Fruit fly (Drosophila melanogaster) whole organism, embryonic: ENCODE data around the gene Mdh2.
A peak's percentile ranks its signal among the peaks of the same experiment; 100 is the strongest.

ENCODE experiments used
- Adf1 ChIP-seq: fragments of 200-800 bp; sonication (Bioruptor generic); IDR thresholded peaks from 2 replicates; pipeline ENCODE4 v1.3.6; 2022; ENCODE audit warnings: missing biosample characterization, missing genetic modification characterization
- Bgb ChIP-seq: fragments of 200-800 bp; sonication (Bioruptor generic); IDR thresholded peaks from 2 replicates; pipeline ENCODE4 v1.3.6; 2022; ENCODE audit warnings: missing biosample characterization, missing genetic modification characterization; ENCODE audit not compliant: partially characterized antibody
- C15 ChIP-seq: fragments of 200-800 bp; sonication (Bioruptor generic); IDR thresholded peaks from 3 replicates; pipeline ENCODE4 v1.3.6; 2022; ENCODE audit warnings: missing biosample characterization, missing genetic modification characterization
- CG10462 ChIP-seq: fragments of 200-800 bp; sonication (Bioruptor generic); optimal IDR thresholded peaks from 2 replicates; lab custom pipeline; 2016; ENCODE audit warnings: missing biosample characterization, missing genetic modification characterization
- CG12104 ChIP-seq: fragments of 200-800 bp; sonication (Bioruptor generic); optimal IDR thresholded peaks from 3 replicates; lab custom pipeline; 2016; ENCODE audit warnings: missing biosample characterization, missing genetic modification characterization
- CG12219 ChIP-seq: fragments of 200-800 bp; sonication (Bioruptor generic); optimal IDR thresholded peaks from 3 replicates; lab custom pipeline; 2018; ENCODE audit warnings: missing biosample characterization, mild to moderate bottlenecking, missing genetic modification characterization
- CG12659 ChIP-seq: fragments of 200-800 bp; sonication (Bioruptor generic); optimal IDR thresholded peaks from 3 replicates; lab custom pipeline; 2017; ENCODE audit warnings: mild to moderate bottlenecking, missing biosample characterization, missing genetic modification reagents, missing genetic modification characterization
- CG14965 ChIP-seq: fragments of 200-800 bp; sonication (Bioruptor generic); optimal IDR thresholded peaks from 2 replicates; lab custom pipeline; 2016; ENCODE audit warnings: missing biosample characterization, missing genetic modification characterization, borderline replicate concordance
- CG16863 ChIP-seq: fragments of 200-800 bp; sonication (Bioruptor generic); optimal IDR thresholded peaks from 3 replicates; lab custom pipeline; 2016; ENCODE audit warnings: missing biosample characterization, missing genetic modification characterization
- CG2875 ChIP-seq: fragments of 200-800 bp; sonication (Bioruptor generic); optimal IDR thresholded peaks from 2 replicates; lab custom pipeline; 2017; ENCODE audit warnings: missing biosample characterization, mild to moderate bottlenecking, missing genetic modification characterization, missing genetic modification reagents
- CG3838 ChIP-seq: fragments of 200-800 bp; sonication (Bioruptor generic); optimal IDR thresholded peaks from 3 replicates; lab custom pipeline; 2016; ENCODE audit warnings: missing biosample characterization, missing genetic modification characterization
- CG42726 ChIP-seq: fragments of 200-800 bp; sonication (Bioruptor generic); IDR thresholded peaks from 2 replicates; pipeline ENCODE4 v1.3.6; 2022; ENCODE audit warnings: missing biosample characterization, missing genetic modification characterization; ENCODE audit not compliant: partially characterized antibody
- CG4360 ChIP-seq: fragments of 200-800 bp; sonication (Bioruptor generic); IDR thresholded peaks from 2 replicates; pipeline ENCODE4 v1.3.6; 2022; ENCODE audit warnings: missing biosample characterization, missing genetic modification characterization
- CG4424 ChIP-seq: fragments of 200-800 bp; sonication (Bioruptor generic); optimal IDR thresholded peaks from 3 replicates; lab custom pipeline; 2016; ENCODE audit warnings: missing biosample characterization, missing genetic modification characterization
- CG7745 ChIP-seq: fragments of 200-800 bp; sonication (Bioruptor generic); optimal IDR thresholded peaks from 2 replicates; lab custom pipeline; 2018; ENCODE audit warnings: missing biosample characterization, mild to moderate bottlenecking, missing genetic modification characterization, moderate library complexity
- CG7786 ChIP-seq: fragments of 200-800 bp; sonication (Bioruptor generic); optimal IDR thresholded peaks from 2 replicates; lab custom pipeline; 2016; ENCODE audit warnings: missing biosample characterization, missing genetic modification characterization
- CG9817 ChIP-seq: fragments of 200-800 bp; sonication (Bioruptor generic); optimal IDR thresholded peaks from 2 replicates; lab custom pipeline; 2018; ENCODE audit warnings: missing biosample characterization, mild to moderate bottlenecking, missing genetic modification characterization, moderate library complexity
- Deaf1 ChIP-seq: fragments of 200-800 bp; optimal IDR thresholded peaks from 3 replicates; lab custom pipeline; 2019; ENCODE audit warnings: missing biosample characterization, mild to moderate bottlenecking, missing genetic modification characterization, moderate library complexity
- Dll ChIP-seq: fragments of 200-800 bp; sonication (Bioruptor generic); IDR thresholded peaks from 4 replicates; pipeline ENCODE4 v1.3.6; 2022; ENCODE audit warnings: missing biosample characterization, missing genetic modification characterization; ENCODE audit not compliant: partially characterized antibody
- Doc3 ChIP-seq: fragments of 200-800 bp; sonication (Bioruptor generic); IDR thresholded peaks from 3 replicates; pipeline ENCODE4 v1.3.6; 2022; ENCODE audit warnings: missing biosample characterization, missing genetic modification characterization; ENCODE audit not compliant: partially characterized antibody
- HLH4C ChIP-seq: fragments of 200-800 bp; sonication (Bioruptor generic); IDR thresholded peaks from 3 replicates; pipeline ENCODE4 v1.3.6; 2022; ENCODE audit warnings: missing biosample characterization, missing genetic modification characterization; ENCODE audit not compliant: partially characterized antibody
- MBD-R2 ChIP-seq: fragments of 200-800 bp; sonication (Bioruptor generic); IDR thresholded peaks from 2 replicates; pipeline ENCODE4 v1.3.6; 2022; ENCODE audit warnings: missing biosample characterization, missing genetic modification characterization
- Neu2 ChIP-seq: fragments of 200-800 bp; sonication (Bioruptor generic); optimal IDR thresholded peaks from 3 replicates; lab custom pipeline; 2016; ENCODE audit warnings: missing biosample characterization, missing genetic modification characterization, borderline replicate concordance
- Stat92E ChIP-seq, 3 experiments: fragments of >200 bp in 2 of 3; fragments of 200-800 bp in 1 of 3; sonication (Bioruptor generic) in 1 of 3; optimal IDR thresholded peaks; 2 replicates each; lab custom pipeline; 2017 to 2019; ENCODE audit warnings: missing biosample characterization in 3 of 3, missing genetic modification characterization in 3 of 3, mild to moderate bottlenecking in 1 of 3, moderate library complexity in 1 of 3
- Xbp1 ChIP-seq: fragments of 200-800 bp; sonication (Bioruptor generic); optimal IDR thresholded peaks from 3 replicates; lab custom pipeline; 2016; ENCODE audit warnings: missing biosample characterization, mild to moderate bottlenecking, missing genetic modification characterization
- ab ChIP-seq: fragments of 200-800 bp; sonication (Bioruptor generic); optimal IDR thresholded peaks from 2 replicates; lab custom pipeline; 2016; ENCODE audit warnings: missing biosample characterization, missing genetic modification characterization
- ap ChIP-seq: fragments of 200-800 bp; sonication (Bioruptor generic); IDR thresholded peaks from 2 replicates; pipeline ENCODE4 v1.3.6; 2022; ENCODE audit warnings: missing biosample characterization, missing genetic modification characterization
- dm ChIP-seq: fragments of 200-800 bp; sonication (Bioruptor generic); optimal IDR thresholded peaks from 3 replicates; lab custom pipeline; 2016; ENCODE audit warnings: missing biosample characterization, missing genetic modification characterization
- exex ChIP-seq: fragments of 200-800 bp; sonication (Bioruptor generic); optimal IDR thresholded peaks from 4 replicates; lab custom pipeline; 2018; ENCODE audit warnings: missing biosample characterization, mild to moderate bottlenecking, missing genetic modification characterization, moderate library complexity
- fd96Cb ChIP-seq: fragments of 200-800 bp; sonication (Bioruptor generic); optimal IDR thresholded peaks from 2 replicates; lab custom pipeline; 2018; ENCODE audit warnings: missing biosample characterization, mild to moderate bottlenecking, missing genetic modification characterization, moderate library complexity
- gro ChIP-seq: fragments of 200-800 bp; sonication (Bioruptor generic); optimal IDR thresholded peaks from 2 replicates; lab custom pipeline; 2016; ENCODE audit warnings: missing biosample characterization, missing genetic modification characterization
- gt ChIP-seq: fragments of 200-800 bp; sonication (Bioruptor generic); IDR thresholded peaks from 2 replicates; pipeline ENCODE4 v1.3.6; 2022; ENCODE audit warnings: missing biosample characterization, missing genetic modification characterization
- hth ChIP-seq: fragments of >200 bp; optimal IDR thresholded peaks from 2 replicates; lab custom pipeline; 2017; ENCODE audit warnings: inconsistent platforms
- lmd ChIP-seq: fragments of 200-800 bp; sonication (Bioruptor generic); IDR thresholded peaks from 2 replicates; pipeline ENCODE4 v1.3.6; 2022; ENCODE audit warnings: missing biosample characterization, missing genetic modification characterization
- nerfin-1 ChIP-seq: fragments of 200-800 bp; sonication (Bioruptor generic); optimal IDR thresholded peaks from 3 replicates; lab custom pipeline; 2019; ENCODE audit warnings: missing biosample characterization, mild to moderate bottlenecking, missing genetic modification characterization, moderate library complexity
- p53 ChIP-seq: fragments of 200-800 bp; sonication (Bioruptor generic); optimal IDR thresholded peaks from 2 replicates; lab custom pipeline; 2016; ENCODE audit warnings: missing biosample characterization, missing genetic modification characterization
- peb ChIP-seq: fragments of 200-800 bp; sonication (Bioruptor generic); IDR thresholded peaks from 2 replicates; pipeline ENCODE4 v1.3.6; 2022; ENCODE audit warnings: missing biosample characterization, missing genetic modification characterization
- prd ChIP-seq, 3 experiments: fragments of >200 bp in 2 of 3; fragments of 200-800 bp in 1 of 3; sonication (Bioruptor generic) in 1 of 3; optimal IDR thresholded peaks in 2 of 3; IDR thresholded peaks in 1 of 3; 2 replicates in 2 of 3; 3 replicates in 1 of 3; pipeline versions ENCODE4 v1.3.6 to Lab custom; 2017 to 2022; ENCODE audit warnings: missing biosample characterization in 1 of 3, missing genetic modification characterization in 1 of 3
- ro ChIP-seq: fragments of 200-800 bp; sonication (Bioruptor generic); IDR thresholded peaks from 2 replicates; pipeline ENCODE4 v1.3.6; 2022; ENCODE audit warnings: missing biosample characterization, missing genetic modification characterization
- seq ChIP-seq: fragments of 200-800 bp; sonication (Bioruptor generic); IDR thresholded peaks from 2 replicates; pipeline ENCODE4 v1.3.6; 2022; ENCODE audit warnings: missing biosample characterization, missing genetic modification characterization
- sisA ChIP-seq: fragments of 200-800 bp; sonication (Bioruptor generic); IDR thresholded peaks from 2 replicates; pipeline ENCODE4 v1.3.6; 2022; ENCODE audit warnings: missing biosample characterization, missing genetic modification characterization
- slp2 ChIP-seq: fragments of 200-800 bp; sonication (Bioruptor generic); optimal IDR thresholded peaks from 2 replicates; lab custom pipeline; 2016; ENCODE audit warnings: missing biosample characterization, missing genetic modification characterization
- stc ChIP-seq: fragments of 200-800 bp; sonication (Bioruptor generic); IDR thresholded peaks from 2 replicates; pipeline ENCODE4 v1.3.6; 2022; ENCODE audit warnings: missing biosample characterization, missing genetic modification characterization
- tin ChIP-seq: fragments of 200-800 bp; sonication (Bioruptor generic); optimal IDR thresholded peaks from 3 replicates; lab custom pipeline; 2016; ENCODE audit warnings: missing biosample characterization, missing genetic modification characterization
- unpg ChIP-seq: fragments of 200-800 bp; sonication (Bioruptor generic); optimal IDR thresholded peaks from 3 replicates; lab custom pipeline; 2018; ENCODE audit warnings: missing biosample characterization, mild to moderate bottlenecking, missing genetic modification characterization, moderate library complexity
- vnd ChIP-seq: fragments of 200-800 bp; sonication (Bioruptor generic); IDR thresholded peaks from 3 replicates; pipeline ENCODE4 v1.3.6; 2022; ENCODE audit warnings: missing biosample characterization, missing genetic modification characterization; ENCODE audit not compliant: partially characterized antibody
- yki ChIP-seq: fragments of >200 bp; optimal IDR thresholded peaks from 3 replicates; lab custom pipeline; 2018

Gene Mdh2

DNA sequence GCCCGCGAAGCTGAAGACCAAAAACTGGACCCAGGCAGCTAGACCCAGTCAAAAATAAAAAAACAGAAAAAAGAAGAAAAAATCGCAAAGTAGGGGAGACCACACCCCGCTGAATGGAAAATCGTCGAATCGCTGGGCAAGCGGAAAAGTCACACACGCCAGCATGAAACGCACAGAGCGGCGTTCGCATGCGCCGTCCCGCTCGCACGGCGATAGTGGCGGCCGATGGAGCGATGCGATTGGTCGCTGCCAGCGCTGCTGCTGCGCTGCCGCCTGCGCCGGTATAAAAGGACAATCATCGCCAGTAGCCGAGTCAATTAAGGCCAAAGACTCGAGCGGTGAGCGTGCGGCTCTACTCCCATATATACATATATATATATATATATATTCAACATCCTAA lies 9.7 kb downstream of the Mdh2 start, which contains the start of gene repo (continued):
- TF ChIP-seq prd (optimal IDR thresholded peaks at IDR 0.05; lab: Kevin White, UChicago) (no peak), prd (GFP tag; IDR thresholded peaks at IDR 0.05; lab: Robert Waterston, UW) (no peak), tin (GFP tag; lab: Kevin White, UChicago) (no peak), nerfin-1 (tag; lab: Kevin White, UChicago) (peak; percentile 43), CG2875 (GFP tag; lab: Kevin White, UChicago) (no peak), CG10462 (no peak), lmd (GFP tag; lab: Robert Waterston, UW) (no peak), CG4360 (GFP tag; lab: Robert Waterston, UW) (no peak), CG3838 (GFP tag; lab: Kevin White, UChicago) (no peak), gt (GFP tag; lab: Robert Waterston, UW) (no peak), Adf1 (GFP tag; lab: Robert Waterston, UW) (peak; percentile 89), seq (GFP tag; lab: Robert Waterston, UW) (no peak), dm (GFP tag; lab: Kevin White, UChicago) (no peak), fd96Cb (tag; lab: Kevin White, UChicago) (no peak)

DNA sequence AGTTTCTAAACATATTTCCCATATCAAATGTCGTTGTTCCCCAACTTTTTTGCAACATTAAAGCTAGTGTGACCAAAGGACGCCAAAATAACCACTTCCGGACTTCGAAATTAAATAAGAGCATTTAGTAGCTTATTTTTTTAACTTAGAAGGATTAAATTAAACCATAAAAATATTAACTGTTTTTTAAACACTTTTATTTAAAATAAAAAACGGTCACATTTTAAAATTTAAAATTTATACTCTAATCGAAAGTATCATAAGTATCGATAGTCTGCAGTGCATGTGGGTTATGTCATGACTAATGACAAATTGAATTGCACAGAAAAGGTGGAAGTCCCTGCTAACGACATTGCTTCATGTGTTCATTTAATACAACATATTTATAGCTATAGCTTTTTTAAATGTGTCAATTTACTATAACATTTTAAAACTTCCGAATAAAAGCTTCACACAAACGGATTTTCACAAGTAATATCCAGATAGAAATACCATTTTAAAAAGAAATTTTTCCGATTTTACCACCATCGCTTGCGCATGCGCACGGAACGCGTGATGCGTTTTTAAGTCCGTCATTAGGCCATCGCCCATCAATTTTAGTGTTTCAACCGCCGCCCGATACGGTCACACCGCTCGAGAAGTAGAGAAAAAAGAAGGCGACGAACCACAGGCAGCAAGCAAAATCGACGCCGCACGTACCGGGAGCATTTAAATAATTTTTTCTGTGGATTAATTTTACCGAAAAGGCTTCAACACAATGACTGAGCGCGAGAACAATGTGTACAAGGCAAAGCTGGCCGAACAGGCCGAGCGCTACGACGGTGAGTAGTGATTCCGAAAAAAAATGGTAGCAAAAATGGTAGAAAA lies 16.1 kb downstream of the Mdh2 start, which contains the start of the genes CG7156 and 14-3-3epsilon:
CG7156 (minus strand) TSS at position 71 of the 867 bp plus-strand sequence.
14-3-3epsilon (plus strand) TSS at position 443 of the 867 bp plus-strand sequence.
- TF ChIP-seq MBD-R2 (GFP tag; lab: Robert Waterston, UW) (peak; percentile 57; the same call in 1 of the 2 replicates), Dll (GFP tag; lab: Robert Waterston, UW) (peak; percentile 69), ab (GFP tag; lab: Kevin White, UChicago) (no peak), CG4424 (GFP tag; lab: Kevin White, UChicago) (peak; percentile 24), C15 (GFP tag; lab: Robert Waterston, UW) (no peak), ro (no peak), unpg (GFP tag; lab: Kevin White, UChicago) (peak; percentile 73), CG12219 (peak; percentile 37), Neu2 (GFP tag; lab: Kevin White, UChicago) (no peak), CG16863 (peak; percentile 4), yki (no peak), CG9817 (tag; lab: Kevin White, UChicago) (no peak), CG7745 (no peak), HLH4C (GFP tag; lab: Robert Waterston, UW) (no peak), CG7786 (GFP tag; lab: Kevin White, UChicago) (no peak), Stat92E (GFP tag; optimal IDR thresholded peaks at IDR 0.05; lab: Kevin White, UChicago) (peak in 1 of 3 experiments; percentile 63), CG2875 (GFP tag; lab: Kevin White, UChicago) (peak; percentile 15), Doc3 (no peak), CG12659 (GFP tag; lab: Kevin White, UChicago) (peak; percentile 68), hth (lab: Kevin White, UChicago) (no peak), stc (no peak), CG12104 (GFP tag; lab: Kevin White, UChicago) (peak; percentile 36), peb (GFP tag; lab: Robert Waterston, UW) (no peak), vnd (no peak), Bgb (GFP tag; lab: Robert Waterston, UW) (0 out of 2 replicates have a peak, but pooled peaks have one; percentile 51), ap (GFP tag; lab: Robert Waterston, UW) (peak; percentile 41; the same call in 1 of the 2 replicates), gro (GFP tag; lab: Kevin White, UChicago) (no peak), Deaf1 (tag; lab: Kevin White, UChicago) (no peak), slp2 (GFP tag; lab: Kevin White, UChicago) (no peak), Xbp1 (GFP tag; lab: Kevin White, UChicago) (peak; percentile 73), p53 (peak; percentile 57), CG42726 (peak; percentile 65), exex (tag; lab: Kevin White, UChicago) (no peak), CG14965 (GFP tag; lab: Kevin White, UChicago) (no peak), sisA (GFP tag; lab: Robert Waterston, UW) (no peak)
